Worm (Caenorhabditis elegans) whole organism, mixed stage, embryonic: ENCODE results near the gene col-116.

Experiments used
- M03D4.4 ChIP-seq: sonication (generic microtip); optimal IDR thresholded peaks from 2 replicates; lab custom pipeline; 2017; ENCODE audit warnings: mild to moderate bottlenecking, missing genetic modification characterization, missing compliant biosample characterization
- bed-3 ChIP-seq: fragments of 200-800 bp; sonication (Bioruptor generic); optimal IDR thresholded peaks from 3 replicates; lab custom pipeline; 2018; ENCODE audit warnings: mild to moderate bottlenecking, missing genetic modification characterization, moderate library complexity, missing compliant biosample characterization
- blmp-1 ChIP-seq: fragments of 150-350 bp; optimal IDR thresholded peaks from 2 replicates; lab custom pipeline; 2014; ENCODE audit warnings: missing biosample characterization, missing genetic modification characterization
- ceh-39 ChIP-seq: fragments of 150-350 bp; optimal IDR thresholded peaks from 2 replicates; lab custom pipeline; 2014; ENCODE audit warnings: missing biosample characterization, missing genetic modification characterization
- ceh-43 ChIP-seq: fragments of 200-800 bp; sonication (Bioruptor generic); optimal IDR thresholded peaks from 2 replicates; lab custom pipeline; 2018; ENCODE audit warnings: mild to moderate bottlenecking, missing genetic modification characterization, moderate library complexity, missing compliant biosample characterization
- ceh-83 ChIP-seq: fragments of 200-800 bp; sonication (Bioruptor generic); optimal IDR thresholded peaks from 2 replicates; lab custom pipeline; 2018; ENCODE audit warnings: mild to moderate bottlenecking, missing genetic modification characterization, missing compliant biosample characterization
- ces-1 ChIP-seq: fragments of 150-350 bp; optimal IDR thresholded peaks from 2 replicates; lab custom pipeline; 2014; ENCODE audit warnings: missing biosample characterization, missing genetic modification reagents, missing genetic modification characterization
- elt-1 ChIP-seq: sonication (generic microtip); optimal IDR thresholded peaks from 2 replicates; lab custom pipeline; 2017; ENCODE audit warnings: missing genetic modification characterization, mild to moderate bottlenecking, missing compliant biosample characterization, antibody characterized with exemption, moderate library complexity, borderline replicate concordance; ENCODE audit not compliant: insufficient read depth
- elt-3 ChIP-seq: fragments of 150-350 bp; optimal IDR thresholded peaks from 2 replicates; lab custom pipeline; 2014; ENCODE audit warnings: missing biosample characterization, missing genetic modification characterization
- flh-1 ChIP-seq: fragments of 200-800 bp; sonication (Bioruptor generic); optimal IDR thresholded peaks from 2 replicates; lab custom pipeline; 2018; ENCODE audit warnings: mild to moderate bottlenecking, missing genetic modification characterization, moderate library complexity, missing compliant biosample characterization
- ham-2 ChIP-seq: fragments of 200-800 bp; sonication (Bioruptor generic); optimal IDR thresholded peaks from 2 replicates; lab custom pipeline; 2018; ENCODE audit warnings: mild to moderate bottlenecking, missing genetic modification characterization, missing compliant biosample characterization
- hlh-1 ChIP-seq: fragments of 150-350 bp; optimal IDR thresholded peaks from 2 replicates; lab custom pipeline; 2014; ENCODE audit warnings: missing biosample characterization, missing genetic modification reagents, missing genetic modification characterization
- lin-13 ChIP-seq: fragments of 150-350 bp; optimal IDR thresholded peaks from 2 replicates; lab custom pipeline; 2014; ENCODE audit warnings: missing biosample characterization, missing genetic modification characterization
- lin-32 ChIP-seq: fragments of 200-800 bp; sonication (Bioruptor generic); optimal IDR thresholded peaks from 2 replicates; lab custom pipeline; 2018; ENCODE audit warnings: mild to moderate bottlenecking, missing genetic modification characterization, missing compliant biosample characterization
- lsy-2 ChIP-seq: fragments of 150-350 bp; optimal IDR thresholded peaks from 2 replicates; lab custom pipeline; 2014; ENCODE audit warnings: missing biosample characterization, missing genetic modification characterization
- mab-5 ChIP-seq: fragments of 150-350 bp; optimal IDR thresholded peaks from 2 replicates; lab custom pipeline; 2014; ENCODE audit warnings: missing biosample characterization, missing genetic modification characterization
- mep-1 ChIP-seq: fragments of 150-350 bp; optimal IDR thresholded peaks from 2 replicates; lab custom pipeline; 2017; ENCODE audit warnings: missing biosample characterization, missing genetic modification reagents, missing genetic modification characterization, inconsistent platforms
- mls-2 ChIP-seq: sonication (generic microtip); optimal IDR thresholded peaks from 2 replicates; lab custom pipeline; 2016; ENCODE audit warnings: mild to moderate bottlenecking, missing genetic modification characterization, moderate library complexity, missing compliant biosample characterization
- nhr-12 ChIP-seq: fragments of 150-350 bp; optimal IDR thresholded peaks from 2 replicates; lab custom pipeline; 2014; ENCODE audit warnings: missing biosample characterization, missing genetic modification characterization
- nhr-2 ChIP-seq: fragments of 150-350 bp; optimal IDR thresholded peaks from 2 replicates; lab custom pipeline; 2014; ENCODE audit warnings: missing biosample characterization, missing genetic modification characterization
- nhr-237 ChIP-seq: fragments of 150-350 bp; optimal IDR thresholded peaks from 2 replicates; lab custom pipeline; 2014; ENCODE audit warnings: missing biosample characterization, missing genetic modification characterization
- nhr-28 ChIP-seq: fragments of 150-350 bp; optimal IDR thresholded peaks from 2 replicates; lab custom pipeline; 2014; ENCODE audit warnings: missing biosample characterization, missing genetic modification characterization
- nhr-76 ChIP-seq: sonication (generic microtip); optimal IDR thresholded peaks from 2 replicates; lab custom pipeline; 2017; ENCODE audit warnings: missing biosample characterization, missing genetic modification characterization
- sem-2 ChIP-seq: fragments of 200-800 bp; sonication (Bioruptor generic); optimal IDR thresholded peaks from 2 replicates; lab custom pipeline; 2018; ENCODE audit warnings: mild to moderate bottlenecking, missing genetic modification characterization, missing compliant biosample characterization
- snpc-4 ChIP-seq: fragments of 150-350 bp; optimal IDR thresholded peaks from 2 replicates; lab custom pipeline; 2014; ENCODE audit warnings: missing biosample characterization, missing genetic modification characterization
- sptf-1 ChIP-seq: sonication (generic microtip); optimal IDR thresholded peaks from 2 replicates; lab custom pipeline; 2017; ENCODE audit warnings: mild to moderate bottlenecking, missing genetic modification characterization, moderate library complexity, missing compliant biosample characterization
- tbx-8 ChIP-seq: fragments of 200-800 bp; sonication (Bioruptor generic); optimal IDR thresholded peaks from 2 replicates; lab custom pipeline; 2018; ENCODE audit warnings: mild to moderate bottlenecking, missing genetic modification characterization, moderate library complexity, missing compliant biosample characterization
- unc-120 ChIP-seq: sonication (generic microtip); optimal IDR thresholded peaks from 2 replicates; lab custom pipeline; 2017; ENCODE audit warnings: missing genetic modification characterization, missing compliant biosample characterization; ENCODE audit not compliant: poor library complexity, severe bottlenecking
- unc-39 ChIP-seq: fragments of 150-350 bp; optimal IDR thresholded peaks from 2 replicates; lab custom pipeline; 2014; ENCODE audit warnings: missing biosample characterization, missing genetic modification characterization
- unc-62 ChIP-seq: fragments of 150-350 bp; optimal IDR thresholded peaks from 2 replicates; lab custom pipeline; 2014; ENCODE audit warnings: missing biosample characterization, missing genetic modification reagents, missing genetic modification characterization
- zip-8 ChIP-seq: fragments of 150-350 bp; optimal IDR thresholded peaks from 2 replicates; lab custom pipeline; 2014; ENCODE audit warnings: missing biosample characterization, missing genetic modification characterization
- ztf-11 ChIP-seq: fragments of 150-350 bp; optimal IDR thresholded peaks from 2 replicates; lab custom pipeline; 2014; ENCODE audit warnings: missing biosample characterization, missing genetic modification characterization

The col-116 gene

ce11 chrIV:8355592-8355991, at the start of gene col-116, which contains the start of gene F17E9.2:
Gene col-116, plus strand, starts transcription at chrIV:8355906.
Gene F17E9.2, plus strand, starts transcription at chrIV:8355892.
- TF ChIP-seq M03D4.4 (tag; lab: Kevin White, UChicago) (no peak), snpc-4 (tag; lab: Kevin White, UChicago) (no peak), ces-1 (GFP tag; lab: Kevin White, UChicago) (no peak), unc-120 (tag; lab: Kevin White, UChicago) (no peak), ceh-83 (no peak)

DNA sequence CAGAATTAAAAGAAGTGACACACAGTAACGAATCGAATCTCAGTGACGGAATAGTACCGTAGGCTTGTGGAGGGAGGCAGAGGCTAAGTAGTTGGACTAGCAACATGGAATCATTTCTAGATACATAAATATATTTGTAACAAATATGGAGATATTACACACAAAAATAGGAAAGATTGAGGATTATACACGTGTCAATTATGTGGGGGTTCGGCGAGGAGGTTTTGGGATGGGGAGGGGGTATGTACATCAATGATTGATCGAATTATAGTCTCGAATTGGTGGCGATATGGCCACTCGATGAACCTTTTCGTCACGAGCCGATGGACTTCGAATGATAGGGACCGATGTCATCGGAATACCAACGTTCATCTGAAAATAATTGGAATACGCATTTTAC, 48.3 kb upstream of the col-116 start:
- no peak for TF ChIP-seq nhr-237 (tag; lab: Kevin White, UChicago)
- no peak for TF ChIP-seq blmp-1 (tag; lab: Kevin White, UChicago)
- no peak for TF ChIP-seq ceh-39 (tag; lab: Kevin White, UChicago)
- TF ChIP-seq unc-39 (tag; lab: Kevin White, UChicago), result no peak
- no peak for TF ChIP-seq ham-2 (GFP tag; lab: Kevin White, UChicago)
- no peak for TF ChIP-seq snpc-4 (tag; lab: Kevin White, UChicago)
- no peak for TF ChIP-seq flh-1 (GFP tag; lab: Kevin White, UChicago)
- TF ChIP-seq lsy-2 (tag; lab: Kevin White, UChicago), result no peak
- TF ChIP-seq M03D4.4 (tag; lab: Kevin White, UChicago), result no peak
- TF ChIP-seq elt-3 (tag; lab: Kevin White, UChicago), result no peak
- no peak for TF ChIP-seq ceh-83
- TF ChIP-seq sem-2, result no peak

- no peak for TF ChIP-seq ceh-43 (GFP tag; lab: Kevin White, UChicago)
- no peak for TF ChIP-seq nhr-28
- no peak for TF ChIP-seq zip-8 (tag; lab: Kevin White, UChicago)
- TF ChIP-seq ces-1 (GFP tag; lab: Kevin White, UChicago), result no peak
- TF ChIP-seq M03D4.4 (tag; lab: Kevin White, UChicago), result no peak
- no peak for TF ChIP-seq lin-13 (tag; lab: Kevin White, UChicago)
- no peak for TF ChIP-seq nhr-237 (tag; lab: Kevin White, UChicago)
- TF ChIP-seq, all 35 proteins: peak for 0
Measured at ce11 chrIV:8312105-8312504, 43.6 kb upstream of the col-116 start.

DNA sequence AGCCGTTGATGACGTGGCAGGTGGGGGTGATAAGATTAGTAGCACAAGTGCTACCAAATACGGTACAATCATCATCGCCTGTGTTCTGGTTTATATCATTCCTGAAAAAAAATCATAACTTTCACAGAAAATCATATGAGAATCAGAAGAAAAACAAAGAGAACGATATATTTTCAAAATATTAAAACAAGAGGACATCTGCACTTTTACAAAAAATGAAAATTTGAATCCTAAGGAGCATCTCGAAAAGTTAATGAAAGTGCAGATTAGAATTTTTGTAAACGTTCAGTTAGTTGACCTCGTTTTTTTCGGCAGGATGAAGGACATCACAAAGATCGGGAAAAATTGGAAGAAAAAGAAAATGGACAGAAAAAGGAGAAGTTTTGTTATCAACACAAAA, 42.9 kb upstream of the col-116 start, which contains the start of gene F35H10.10:
F35H10.10 (minus strand) TSS at position 101 of the 400 bp plus-strand sequence.
- TF ChIP-seq flh-1 (GFP tag; lab: Kevin White, UChicago) (no peak), nhr-2 (no peak), ceh-43 (GFP tag; lab: Kevin White, UChicago) (no peak), tbx-8 (no peak), sem-2 (no peak)

DNA sequence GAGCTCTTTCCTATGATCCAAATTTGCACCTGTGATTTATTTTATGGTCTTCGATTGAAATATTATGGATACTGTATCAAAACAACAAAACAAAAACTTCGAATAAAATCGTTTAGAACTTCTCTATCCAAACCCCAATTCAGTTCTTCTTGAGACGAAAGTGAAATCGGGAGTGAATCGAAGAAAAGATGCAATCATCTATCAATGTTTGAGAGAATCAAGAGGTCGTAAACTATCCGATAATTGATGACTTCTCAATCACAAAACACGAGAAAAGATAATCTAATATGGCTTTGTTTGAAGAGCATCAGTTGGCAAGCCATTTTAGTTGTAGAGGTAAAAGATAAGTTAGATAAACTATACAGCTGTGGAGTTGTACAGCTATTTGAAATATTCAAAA, 37.9 kb upstream of the col-116 start:
- TF ChIP-seq elt-1 (tag; lab: Kevin White, UChicago) (no peak), nhr-12 (tag; lab: Kevin White, UChicago) (no peak), nhr-237 (tag; lab: Kevin White, UChicago) (no peak), sptf-1 (tag; lab: Kevin White, UChicago) (no peak), mep-1 (tag; lab: Kevin White, UChicago) (no peak), zip-8 (tag; lab: Kevin White, UChicago) (no peak), mls-2 (no peak), hlh-1 (tag; lab: Kevin White, UChicago) (no peak), mab-5 (no peak), ztf-11 (no peak), bed-3 (GFP tag; lab: Kevin White, UChicago) (no peak), unc-62 (GFP tag; lab: Kevin White, UChicago) (no peak), elt-3 (tag; lab: Kevin White, UChicago) (no peak), snpc-4 (tag; lab: Kevin White, UChicago) (no peak), sem-2 (no peak)

- TF ChIP-seq elt-1 (tag; lab: Kevin White, UChicago), result no peak
- no peak for TF ChIP-seq elt-3 (tag; lab: Kevin White, UChicago)
- no peak for TF ChIP-seq sem-2
- TF ChIP-seq tbx-8, result no peak
- no peak for TF ChIP-seq hlh-1 (tag; lab: Kevin White, UChicago)
- no peak for TF ChIP-seq nhr-28
- no peak for TF ChIP-seq lin-32
- no peak for TF ChIP-seq nhr-12 (tag; lab: Kevin White, UChicago)
- no peak for TF ChIP-seq unc-62 (GFP tag; lab: Kevin White, UChicago)
- no peak for TF ChIP-seq ztf-11
- no peak for TF ChIP-seq nhr-76 (tag; lab: Kevin White, UChicago)
- no peak for TF ChIP-seq snpc-4 (tag; lab: Kevin White, UChicago)
- no peak for TF ChIP-seq unc-39 (tag; lab: Kevin White, UChicago)
- TF ChIP-seq bed-3 (GFP tag; lab: Kevin White, UChicago), result no peak
- no peak for TF ChIP-seq nhr-237 (tag; lab: Kevin White, UChicago)
- no peak for TF ChIP-seq mep-1 (tag; lab: Kevin White, UChicago)
- TF ChIP-seq M03D4.4 (tag; lab: Kevin White, UChicago), result no peak
- no peak for TF ChIP-seq flh-1 (GFP tag; lab: Kevin White, UChicago)
- TF ChIP-seq, all 35 proteins: peak for 0
Measured at ce11 chrIV:8318799-8319198, 36.9 kb upstream of the col-116 start.
